Worm (Caenorhabditis elegans) whole organism, L1 larva: ENCODE data around the gene nmy-1.

Source experiments
- C04F5.9 ChIP-seq: sonication (generic microtip); optimal IDR thresholded peaks from 2 replicates; lab custom pipeline; 2016; ENCODE audit warnings: missing genetic modification characterization, missing compliant biosample characterization
- C34B4.2 ChIP-seq: sonication (generic microtip); optimal IDR thresholded peaks from 2 replicates; lab custom pipeline; 2017; ENCODE audit warnings: mild to moderate bottlenecking, missing genetic modification characterization, missing compliant biosample characterization
- Y116A8C.19 ChIP-seq: sonication (generic microtip); optimal IDR thresholded peaks from 2 replicates; lab custom pipeline; 2016; ENCODE audit warnings: missing compliant biosample characterization, missing genetic modification characterization, borderline replicate concordance
- aha-1 ChIP-seq: fragments of 150-350 bp; optimal IDR thresholded peaks from 2 replicates; lab custom pipeline; 2014; ENCODE audit warnings: missing biosample characterization, missing genetic modification characterization
- blmp-1 ChIP-seq: fragments of 150-350 bp; optimal IDR thresholded peaks from 2 replicates; lab custom pipeline; 2014; ENCODE audit warnings: missing biosample characterization, missing genetic modification characterization
- ceh-63 ChIP-seq: fragments of 200-800 bp; sonication (Bioruptor generic); optimal IDR thresholded peaks from 2 replicates; lab custom pipeline; 2018; ENCODE audit warnings: mild to moderate bottlenecking, missing genetic modification characterization, missing compliant biosample characterization
- ceh-82 ChIP-seq, 3 experiments: fragments of 150-350 bp in 1 of 3; sonication (generic microtip) in 2 of 3; optimal IDR thresholded peaks; 2 replicates each; lab custom pipeline; 2014 to 2017; ENCODE audit warnings: missing biosample characterization in 3 of 3, missing genetic modification characterization in 3 of 3
- ceh-88 ChIP-seq: fragments of 200-800 bp; sonication (Bioruptor generic); IDR thresholded peaks from 2 replicates; pipeline ENCODE4 v1.3.6; 2022; ENCODE audit warnings: missing genetic modification characterization, missing compliant biosample characterization
- ces-1 ChIP-seq: fragments of 150-350 bp; optimal IDR thresholded peaks from 2 replicates; lab custom pipeline; 2014; ENCODE audit warnings: missing biosample characterization, missing genetic modification reagents, missing genetic modification characterization
- dsc-1 ChIP-seq: sonication (generic microtip); optimal IDR thresholded peaks from 2 replicates; lab custom pipeline; 2016; ENCODE audit warnings: mild to moderate bottlenecking, missing genetic modification characterization, missing compliant biosample characterization
- efl-1 ChIP-seq, 4 experiments: fragments of 150-350 bp; optimal IDR thresholded peaks in 3 of 4; peaks in 1 of 4; 1 replicate in 1 of 4; 2 replicates in 3 of 4; lab custom pipeline; 2014; ENCODE audit warnings: missing biosample characterization in 2 of 4, missing genetic modification characterization in 2 of 4, missing genetic modification reagents in 2 of 4
- efl-3 ChIP-seq: fragments of 200-800 bp; sonication (Bioruptor generic); optimal IDR thresholded peaks from 2 replicates; lab custom pipeline; 2018; ENCODE audit warnings: mild to moderate bottlenecking, missing genetic modification characterization, missing compliant biosample characterization
- elt-2 ChIP-seq: sonication (generic microtip); optimal IDR thresholded peaks from 2 replicates; lab custom pipeline; 2016; ENCODE audit warnings: missing genetic modification characterization, mild to moderate bottlenecking, inconsistent platforms, missing compliant biosample characterization, missing genetic modification reagents
- elt-3 ChIP-seq, 6 experiments: fragments of 150-350 bp in 1 of 6; sonication (generic microtip); optimal IDR thresholded peaks; 2 replicates each; lab custom pipeline; 2017 to 2018; ENCODE audit warnings: missing biosample characterization in 6 of 6, missing genetic modification characterization in 6 of 6, inconsistent platforms in 1 of 6
- grh-1 ChIP-seq: fragments of 200-800 bp; sonication (Bioruptor generic); IDR thresholded peaks from 2 replicates; pipeline ENCODE4 v1.3.6; 2022; ENCODE audit warnings: missing genetic modification reagents, missing genetic modification characterization, missing compliant biosample characterization
- hlh-4 ChIP-seq: sonication (generic microtip); optimal IDR thresholded peaks from 2 replicates; lab custom pipeline; 2016; ENCODE audit warnings: mild to moderate bottlenecking, missing genetic modification characterization, missing compliant biosample characterization
- jun-1 ChIP-seq: fragments of 150-350 bp; optimal IDR thresholded peaks from 2 replicates; lab custom pipeline; 2014; ENCODE audit warnings: missing biosample characterization, missing genetic modification reagents, missing genetic modification characterization
- lin-14 ChIP-seq: fragments of 200-800 bp; sonication (Bioruptor generic); optimal IDR thresholded peaks from 2 replicates; lab custom pipeline; 2018; ENCODE audit warnings: mild to moderate bottlenecking, missing genetic modification characterization, moderate library complexity, missing compliant biosample characterization
- lin-15B ChIP-seq: fragments of 150-350 bp; sonication (generic microtip); optimal IDR thresholded peaks from 3 replicates; lab custom pipeline; 2014; ENCODE audit warnings: missing biosample characterization, missing genetic modification characterization
- lin-35 ChIP-seq, 2 experiments: fragments of 150-350 bp; optimal IDR thresholded peaks; 2 replicates each; lab custom pipeline; 2014; ENCODE audit warnings: missing biosample characterization in 2 of 2, missing genetic modification characterization in 2 of 2, missing genetic modification reagents in 2 of 2
- lsy-2 ChIP-seq, 2 experiments: fragments of 150-350 bp; optimal IDR thresholded peaks; 2 replicates each; lab custom pipeline; 2014; ENCODE audit warnings: missing biosample characterization in 2 of 2, missing genetic modification characterization in 2 of 2
- mab-9 ChIP-seq: fragments of 200-800 bp; sonication (Bioruptor generic); IDR thresholded peaks from 2 replicates; pipeline ENCODE4 v1.3.6; 2022; ENCODE audit warnings: missing genetic modification reagents, missing genetic modification characterization, missing compliant biosample characterization
- nhr-12 ChIP-seq: sonication (generic microtip); optimal IDR thresholded peaks from 2 replicates; lab custom pipeline; 2017; ENCODE audit warnings: missing biosample characterization, missing genetic modification characterization
- nhr-20 ChIP-seq: sonication (generic microtip); optimal IDR thresholded peaks from 2 replicates; lab custom pipeline; 2016; ENCODE audit warnings: mild to moderate bottlenecking, missing genetic modification characterization, missing compliant biosample characterization
- nhr-237 ChIP-seq: fragments of 150-350 bp; optimal IDR thresholded peaks from 2 replicates; lab custom pipeline; 2014; ENCODE audit warnings: missing biosample characterization, missing genetic modification characterization
- nhr-47 ChIP-seq: sonication (generic microtip); optimal IDR thresholded peaks from 2 replicates; lab custom pipeline; 2016; ENCODE audit warnings: mild to moderate bottlenecking, missing genetic modification characterization, moderate library complexity, missing compliant biosample characterization
- nhr-71 ChIP-seq: sonication (generic microtip); optimal IDR thresholded peaks from 2 replicates; lab custom pipeline; 2016; ENCODE audit warnings: mild to moderate bottlenecking, missing genetic modification characterization, moderate library complexity, missing compliant biosample characterization
- pag-3 ChIP-seq: sonication (generic microtip); optimal IDR thresholded peaks from 2 replicates; lab custom pipeline; 2017; ENCODE audit warnings: missing genetic modification characterization, mild to moderate bottlenecking, missing compliant biosample characterization, antibody characterized with exemption, borderline replicate concordance; ENCODE audit not compliant: insufficient read depth
- snu-23 ChIP-seq: sonication (generic microtip); optimal IDR thresholded peaks from 2 replicates; lab custom pipeline; 2016; ENCODE audit warnings: missing genetic modification characterization, missing compliant biosample characterization
- sptf-1 ChIP-seq: fragments of 150-350 bp; optimal IDR thresholded peaks from 2 replicates; lab custom pipeline; 2014; ENCODE audit warnings: missing biosample characterization, missing genetic modification characterization
- swsn-7 ChIP-seq: sonication (generic microtip); optimal IDR thresholded peaks from 2 replicates; lab custom pipeline; 2016; ENCODE audit warnings: missing genetic modification characterization, missing compliant biosample characterization
- tbx-2 ChIP-seq: sonication (generic microtip); optimal IDR thresholded peaks from 2 replicates; lab custom pipeline; 2016; ENCODE audit warnings: missing genetic modification characterization, missing compliant biosample characterization
- unc-130 ChIP-seq: fragments of 150-350 bp; optimal IDR thresholded peaks from 2 replicates; lab custom pipeline; 2017; ENCODE audit warnings: missing biosample characterization, missing genetic modification characterization, inconsistent platforms
- unc-98 ChIP-seq: fragments of 200-800 bp; sonication (Bioruptor generic); IDR thresholded peaks from 2 replicates; pipeline ENCODE4 v1.3.6; 2022; ENCODE audit warnings: missing genetic modification characterization, missing compliant biosample characterization
- xbp-1 ChIP-seq: sonication (generic microtip); optimal IDR thresholded peaks from 2 replicates; lab custom pipeline; 2016; ENCODE audit warnings: missing genetic modification characterization, missing compliant biosample characterization
- ztf-11 ChIP-seq, 2 experiments: sonication (generic microtip); optimal IDR thresholded peaks; 2 replicates each; lab custom pipeline; 2016 to 2017; ENCODE audit warnings: missing genetic modification characterization in 2 of 2, missing biosample characterization in 1 of 2, missing compliant biosample characterization in 1 of 2

nmy-1 gene

ce11 chrX:2931852-2932251, 22.5 kb downstream of the nmy-1 start:
- TF ChIP-seq elt-2 (tag; lab: Kevin White, UChicago) = peak; percentile 72
- peak in 1 of 2 experiments; percentile 20 for TF ChIP-seq lin-35 (GFP tag; optimal IDR thresholded peaks at IDR 0.05; lab: Kevin White, UChicago)
- no peak for TF ChIP-seq efl-3 (GFP tag; lab: Kevin White, UChicago)

- TF ChIP-seq mab-9 (GFP tag; lab: Robert Waterston, UW) (no peak), efl-1 (optimal IDR thresholded peaks at IDR 0.05; lab: Kevin White, UChicago) (no peak), efl-1 (GFP tag; optimal IDR thresholded peaks at IDR 0.05 in 1 of 2; lab: Kevin White, UChicago) (peak in 1 of 2 experiments; percentile 26)
These were observed 23.7 kb downstream of the nmy-1 start, which contains the start of gene fard-1 for ce11 chrX:2933061-2933460. fard-1 (plus strand) TSS chrX:2933361.

- no peak for TF ChIP-seq sptf-1 (tag; lab: Kevin White, UChicago)
- no peak for TF ChIP-seq jun-1
- TF ChIP-seq mab-9 (GFP tag; lab: Robert Waterston, UW) = no peak
- TF ChIP-seq dsc-1 = peak; percentile 31
- peak; percentile 66 for TF ChIP-seq lin-14
- no peak for TF ChIP-seq ztf-11 (tag; optimal IDR thresholded peaks at IDR 0.05; lab: Kevin White, UChicago)
- peak in 1 of 3 experiments; percentile 36 for TF ChIP-seq ceh-82 (tag; optimal IDR thresholded peaks at IDR 0.05; lab: Kevin White, UChicago)
- no peak for TF ChIP-seq nhr-12
- no peak for TF ChIP-seq elt-3 (tag; optimal IDR thresholded peaks at IDR 0.05; lab: Kevin White, UChicago)
- TF ChIP-seq grh-1 = no peak
- TF ChIP-seq unc-130 (tag; lab: Kevin White, UChicago) = no peak
- TF ChIP-seq pag-3 (tag; lab: Kevin White, UChicago) = peak; percentile 7
- peak; percentile 4 for TF ChIP-seq nhr-47 (tag; lab: Kevin White, UChicago)
- TF ChIP-seq Y116A8C.19 (tag; lab: Kevin White, UChicago) = no peak
- TF ChIP-seq nhr-71 (tag; lab: Kevin White, UChicago) = no peak
- no peak for TF ChIP-seq hlh-4 (tag; lab: Kevin White, UChicago)
- no peak for TF ChIP-seq nhr-20 (tag; lab: Kevin White, UChicago)
- no peak for TF ChIP-seq ceh-63 (GFP tag; lab: Kevin White, UChicago)
- peak; percentile 37 for TF ChIP-seq ces-1 (GFP tag; lab: Kevin White, UChicago)
- no peak for TF ChIP-seq unc-98 (GFP tag; lab: Robert Waterston, UW)
- no peak for TF ChIP-seq lin-15B
- no peak for TF ChIP-seq nhr-237
- peak; percentile 8 for TF ChIP-seq snu-23 (GFP tag; lab: Kevin White, UChicago)
- TF ChIP-seq elt-2 (tag; lab: Kevin White, UChicago) = no peak
- TF ChIP-seq lsy-2 (tag; optimal IDR thresholded peaks at IDR 0.05; lab: Kevin White, UChicago) = no peak
- no peak for TF ChIP-seq swsn-7 (tag; lab: Kevin White, UChicago)
- no peak for TF ChIP-seq C04F5.9
- TF ChIP-seq tbx-2 (tag; lab: Kevin White, UChicago) = no peak
- TF ChIP-seq efl-1 (optimal IDR thresholded peaks at IDR 0.05; lab: Kevin White, UChicago) = no peak
- no peak for TF ChIP-seq efl-1 (GFP tag; optimal IDR thresholded peaks at IDR 0.05 in 1 of 2; lab: Kevin White, UChicago)
- no peak for TF ChIP-seq xbp-1
- no peak for TF ChIP-seq C34B4.2 (tag; lab: Kevin White, UChicago)
These were observed 29.8 kb downstream of the nmy-1 start for ce11 chrX:2939085-2939484.

ce11 chrX:2939526-2939925, 30.2 kb downstream of the nmy-1 start:
- TF ChIP-seq efl-1 (optimal IDR thresholded peaks at IDR 0.05; lab: Kevin White, UChicago) = no peak
- TF ChIP-seq efl-1 (GFP tag; optimal IDR thresholded peaks at IDR 0.05 in 1 of 2; lab: Kevin White, UChicago) = peak in 1 of 2 experiments; percentile 36
- TF ChIP-seq lin-14 = peak; percentile 37
- no peak for TF ChIP-seq aha-1 (tag; lab: Kevin White, UChicago)
- peak; percentile 4 for TF ChIP-seq blmp-1 (tag; lab: Kevin White, UChicago)
- TF ChIP-seq ceh-88 (GFP tag; lab: Robert Waterston, UW) = no peak
- TF ChIP-seq Y116A8C.19 (tag; lab: Kevin White, UChicago) = no peak
- TF ChIP-seq, all 84 proteins: peak for 3
